Worm (Caenorhabditis elegans): ENCODE results near the gene W04G3.13.

DNA sequence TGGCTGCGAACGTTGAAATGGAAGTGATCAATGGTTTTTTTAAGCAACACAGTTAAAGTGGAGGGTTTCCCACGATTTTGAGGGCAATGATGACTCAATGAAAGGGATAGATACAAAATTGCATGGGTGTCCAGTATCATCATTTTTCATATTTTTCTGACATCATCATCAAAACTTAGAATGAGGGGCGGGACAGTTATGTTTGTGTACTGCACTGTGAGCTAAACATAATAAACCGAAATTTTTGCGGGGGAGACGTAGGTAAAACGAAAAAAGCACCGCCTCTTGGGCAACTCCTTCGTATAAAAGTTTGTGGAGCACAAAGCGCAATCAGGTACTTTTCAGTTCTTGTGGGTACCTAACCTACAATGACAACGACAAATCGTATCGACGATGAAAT, 26.0 kb downstream of the W04G3.13 start, which contains the start of gene C09F12.2:
- TF ChIP-seq flt-1 (GFP tag; IDR thresholded peaks at IDR 0.05) (no peak), T22C8.4 (GFP tag; IDR thresholded peaks at IDR 0.05) (no peak), tab-1 (GFP tag; IDR thresholded peaks at IDR 0.05) (no peak), ztf-29 (GFP tag; IDR thresholded peaks at IDR 0.05) (no peak), ref-1 (GFP tag; conservative IDR thresholded peaks at IDR 0.05) (no peak), klf-2 (GFP tag; conservative IDR thresholded peaks at IDR 0.05) (no peak), cog-1 (tag; optimal IDR thresholded peaks at IDR 0.05) (no peak)

Measured in whole organism, midembryonic.